Worm (Caenorhabditis elegans): ENCODE data around the gene srm-5.

DNA sequence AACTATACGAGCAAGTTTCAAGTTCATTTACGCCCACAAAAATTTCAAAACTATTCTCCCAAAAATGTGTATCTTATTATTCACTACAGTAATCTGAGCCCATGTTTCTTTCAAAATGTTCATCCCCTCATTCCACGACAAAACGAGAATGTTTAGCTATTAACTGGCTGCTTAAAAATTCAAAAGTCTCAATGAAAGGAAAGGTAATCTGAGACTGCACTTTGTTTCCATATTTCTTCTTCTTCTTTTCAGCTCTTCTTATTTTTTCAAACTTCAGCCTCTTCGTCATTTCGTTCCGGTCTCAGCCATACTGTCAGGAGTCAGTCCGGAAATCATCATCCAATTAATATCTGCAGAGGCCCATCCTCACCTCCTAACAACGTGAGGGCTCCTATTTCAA, 37.8 kb downstream of the srm-5 start, which contains the start of gene unc-39:
- TF ChIP-seq nhr-77 (tag; optimal IDR thresholded peaks at IDR 0.05) (no peak), unc-62 (GFP tag; optimal IDR thresholded peaks at IDR 0.05) (no peak), nhr-43 (tag; optimal IDR thresholded peaks at IDR 0.05; ENCODE audit: poor library complexity, severe bottlenecking) (no peak), ama-1 (optimal IDR thresholded peaks at IDR 0.05) (no peak), zag-1 (tag; optimal IDR thresholded peaks at IDR 0.05) (no peak), nhr-25 (tag; optimal IDR thresholded peaks at IDR 0.05) (no peak)
